Worm (Caenorhabditis elegans): Measurements from ENCODE around the gene K03D3.5.

DNA sequence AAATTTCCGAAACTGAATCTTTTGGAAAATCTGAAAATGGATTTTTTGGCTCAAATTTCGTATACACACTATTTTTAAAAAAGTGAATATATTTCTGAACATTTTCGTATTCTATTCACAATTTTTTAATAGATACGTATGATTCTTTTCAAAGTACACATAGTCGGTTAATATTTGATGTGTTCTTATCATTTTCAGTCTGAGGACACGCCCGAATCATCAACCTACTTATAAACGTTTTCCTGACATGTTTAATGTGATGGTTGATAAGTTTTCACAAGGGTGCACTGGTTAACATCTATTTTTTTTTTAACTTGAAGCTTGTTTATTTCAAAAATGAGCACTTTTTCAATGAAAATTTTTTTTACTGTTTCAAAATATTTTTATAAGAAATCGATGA lies 44.3 kb upstream of the K03D3.5 start:
- no peak for TF ChIP-seq ztf-29 (GFP tag; IDR thresholded peaks at IDR 0.05)
- TF ChIP-seq flt-1 (GFP tag; IDR thresholded peaks at IDR 0.05) = no peak
